Worm (Caenorhabditis elegans): ENCODE data around the gene trf-1.

trf-1 gene

DNA sequence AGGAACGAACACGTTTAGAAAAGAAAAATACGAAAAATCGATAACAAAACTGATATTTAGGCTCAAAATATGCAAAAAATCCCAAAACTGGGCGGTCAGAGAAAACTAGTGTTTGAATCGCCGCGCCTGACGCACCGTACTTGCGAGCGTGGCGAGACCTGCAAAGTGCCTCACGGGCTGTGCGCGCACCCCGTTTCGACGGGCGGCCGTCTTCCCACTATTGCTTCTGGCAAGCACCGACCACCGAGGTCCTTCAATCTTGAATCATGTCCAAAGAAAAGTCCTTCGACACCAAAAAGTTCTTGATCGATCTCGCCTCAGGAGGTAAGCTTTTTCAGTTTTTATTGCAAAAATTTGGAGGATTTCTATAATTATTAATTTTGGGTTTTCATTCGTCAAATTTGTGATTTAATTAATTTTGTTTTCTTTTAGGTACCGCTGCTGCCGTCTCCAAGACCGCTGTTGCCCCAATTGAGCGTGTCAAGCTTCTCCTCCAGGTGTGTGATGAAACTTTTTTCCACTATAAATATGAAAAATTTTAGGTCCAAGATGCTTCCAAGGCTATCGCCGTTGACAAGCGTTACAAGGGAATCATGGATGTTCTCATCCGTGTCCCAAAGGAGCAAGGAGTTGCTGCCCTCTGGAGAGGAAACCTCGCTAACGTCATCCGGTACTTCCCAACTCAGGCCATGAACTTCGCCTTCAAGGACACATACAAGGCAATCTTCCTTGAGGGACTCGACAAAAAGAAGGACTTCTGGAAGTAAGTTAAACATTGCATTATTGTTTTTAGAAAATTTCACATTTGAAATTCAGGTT, 32.9 kb downstream of the trf-1 start, which contains the start of gene ant-1.1:
Gene ant-1.1, plus strand, starts transcription at position 199 of the 819 bp plus-strand sequence.
- TF ChIP-seq unc-62 (GFP tag; optimal IDR thresholded peaks at IDR 0.05), result no peak

DNA sequence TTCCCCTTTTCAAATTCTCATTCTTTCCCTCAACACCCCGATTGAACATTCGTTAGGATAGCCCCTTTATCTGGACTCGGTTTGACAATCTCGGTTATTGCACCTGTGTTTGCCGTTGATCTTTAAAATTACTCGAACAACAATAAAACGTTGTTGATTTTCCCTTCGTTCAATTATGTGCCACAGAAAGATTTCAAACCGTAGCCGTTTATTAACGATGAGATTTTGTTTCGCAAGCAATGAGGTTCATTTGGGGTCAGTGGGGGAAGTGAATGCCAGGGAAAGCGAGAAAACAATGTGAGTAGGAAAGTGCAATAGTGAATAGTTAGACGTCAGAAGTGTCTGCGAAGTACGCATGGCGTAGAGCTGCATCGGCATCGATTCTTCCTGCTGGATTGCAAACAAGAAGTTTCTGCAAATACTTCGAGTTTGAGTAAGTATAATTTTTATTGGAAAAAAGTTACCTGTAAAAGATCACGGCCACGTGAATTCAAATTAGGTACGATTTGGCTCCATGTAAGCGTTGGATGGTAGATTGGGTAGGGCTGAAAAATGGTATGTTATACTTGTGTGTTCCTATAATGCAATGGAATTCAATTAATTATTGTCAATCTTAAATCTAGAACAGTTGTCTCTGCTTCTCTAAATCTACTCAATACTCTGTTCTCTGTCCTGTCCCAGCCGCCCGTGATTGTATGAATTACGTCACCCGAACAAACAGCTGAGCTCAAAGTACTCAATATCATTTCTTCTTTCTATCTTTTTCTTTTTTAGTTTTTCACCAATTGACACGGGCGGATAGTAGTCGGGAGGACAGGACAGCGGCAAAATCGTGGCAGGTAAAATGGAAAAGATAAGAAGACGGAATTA, 34.5 kb downstream of the trf-1 start, which contains the start of gene kel-3:
Gene kel-3, plus strand, starts transcription at position 328 of the 870 bp plus-strand sequence.
- no peak for TF ChIP-seq unc-62 (GFP tag; optimal IDR thresholded peaks at IDR 0.05)

DNA sequence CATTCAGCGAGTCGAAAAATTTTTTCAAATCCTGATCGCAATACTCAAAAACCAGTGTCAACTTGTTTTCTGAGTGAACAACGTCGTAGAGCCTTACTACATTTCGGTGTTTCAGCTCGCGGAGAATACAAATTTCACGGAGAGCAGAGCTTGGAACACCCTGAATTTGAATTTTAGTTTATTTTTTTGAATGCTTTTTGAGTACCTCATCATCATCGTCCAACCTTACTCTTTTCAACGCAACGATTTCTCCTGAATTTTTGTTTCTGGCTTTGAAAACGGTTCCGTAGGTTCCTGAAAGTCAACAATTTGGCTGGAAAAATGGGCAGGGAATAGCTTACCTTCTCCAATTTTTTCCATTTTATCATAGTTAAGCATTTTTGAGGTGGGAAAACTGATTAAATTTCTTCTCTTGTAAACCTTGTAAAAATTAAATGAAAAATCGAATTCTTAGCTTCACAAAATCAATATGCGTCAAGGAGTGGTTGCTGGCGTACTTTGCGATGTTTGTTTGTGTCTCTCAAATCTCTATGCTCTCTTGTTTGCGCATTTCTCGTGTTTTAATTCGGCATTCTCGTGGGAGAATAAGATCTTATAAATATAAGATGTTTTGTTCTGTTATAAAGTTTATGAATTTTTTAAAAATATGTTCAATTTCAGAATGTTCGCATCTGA, 35.8 kb downstream of the trf-1 start, which contains the start of gene cdk-5:
Gene cdk-5, minus strand, starts transcription at position 425 of the 675 bp plus-strand sequence.
- no peak for TF ChIP-seq unc-62 (GFP tag; optimal IDR thresholded peaks at IDR 0.05)

DNA sequence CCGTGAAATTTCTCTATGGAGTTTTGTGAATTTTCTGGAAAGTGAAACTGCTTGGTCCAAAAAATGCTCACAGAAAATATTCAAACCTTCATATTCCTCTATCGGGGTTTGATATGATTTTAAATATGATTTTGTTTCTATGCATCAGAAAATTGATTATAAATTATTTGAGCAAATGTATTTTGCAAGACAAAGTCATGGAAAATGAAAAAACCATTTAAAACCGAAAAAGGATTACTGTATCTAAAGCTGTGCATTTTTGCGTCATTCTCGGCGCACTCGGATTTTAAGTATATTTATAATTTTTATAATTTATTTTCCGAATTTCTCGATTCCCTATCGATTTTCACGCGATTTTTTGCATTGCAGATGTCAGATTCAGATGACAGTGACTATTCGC, 41.2 kb downstream of the trf-1 start, which contains the start of gene pssy-2:
Gene pssy-2, plus strand, starts transcription at position 301 of the 400 bp plus-strand sequence.
- TF ChIP-seq unc-62 (GFP tag; optimal IDR thresholded peaks at IDR 0.05), result no peak

DNA sequence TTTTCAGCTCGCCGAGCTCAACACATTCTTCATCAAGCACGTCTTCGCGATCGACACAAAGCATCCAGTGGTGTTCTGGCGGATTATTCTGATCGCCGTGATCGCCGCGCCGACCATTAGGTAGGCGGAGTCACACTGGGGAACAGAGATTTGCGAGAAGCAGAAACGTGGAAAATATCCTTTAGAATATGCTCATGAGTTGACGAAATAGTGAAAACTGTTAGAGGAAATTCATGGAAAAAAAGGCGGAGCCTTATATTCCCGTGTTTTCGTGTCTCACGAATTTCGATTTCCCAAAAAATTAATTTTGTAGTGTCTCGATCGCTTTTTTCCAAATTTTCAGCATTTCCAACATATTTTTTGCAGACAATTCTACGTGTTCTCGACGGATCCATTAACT, 44.2 kb downstream of the trf-1 start:
- TF ChIP-seq unc-62 (GFP tag; optimal IDR thresholded peaks at IDR 0.05), result no peak

DNA sequence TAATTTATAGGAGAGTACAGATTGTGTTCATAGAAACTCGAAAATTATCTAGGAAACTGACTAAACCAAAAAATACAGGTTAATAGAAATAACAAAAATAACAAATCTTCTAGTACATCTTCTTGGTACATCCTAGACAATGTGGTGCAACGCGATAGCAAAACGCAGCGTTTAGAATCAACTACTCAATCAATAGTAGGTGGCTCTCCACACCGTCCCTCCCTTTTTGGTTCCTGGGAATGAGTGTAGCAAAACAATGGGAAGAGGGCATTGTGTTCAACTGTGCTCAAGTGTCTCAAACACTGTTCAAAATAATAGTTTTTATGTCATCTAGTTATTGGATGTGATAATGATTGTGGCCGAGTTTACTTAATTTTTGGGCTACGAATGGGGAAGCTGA, 46.4 kb downstream of the trf-1 start, which contains the start of gene T27E9.6:
Gene T27E9.6, minus strand, starts transcription at position 101 of the 400 bp plus-strand sequence.
- no peak for TF ChIP-seq unc-62 (GFP tag; optimal IDR thresholded peaks at IDR 0.05)
